Worm (Caenorhabditis elegans) whole organism, mixed stage, embryonic: ENCODE results near the gene Y45F10C.4.

Experiments
- elt-1 ChIP-seq: sonication (generic microtip); optimal IDR thresholded peaks from 2 replicates; lab custom pipeline; 2017; ENCODE audit warnings: missing genetic modification characterization, mild to moderate bottlenecking, missing compliant biosample characterization, antibody characterized with exemption, moderate library complexity, borderline replicate concordance; ENCODE audit not compliant: insufficient read depth
- lin-13 ChIP-seq: fragments of 150-350 bp; optimal IDR thresholded peaks from 2 replicates; lab custom pipeline; 2014; ENCODE audit warnings: missing biosample characterization, missing genetic modification characterization
- lin-32 ChIP-seq: fragments of 200-800 bp; sonication (Bioruptor generic); optimal IDR thresholded peaks from 2 replicates; lab custom pipeline; 2018; ENCODE audit warnings: mild to moderate bottlenecking, missing genetic modification characterization, missing compliant biosample characterization
- mab-5 ChIP-seq: fragments of 150-350 bp; optimal IDR thresholded peaks from 2 replicates; lab custom pipeline; 2014; ENCODE audit warnings: missing biosample characterization, missing genetic modification characterization
- nhr-12 ChIP-seq: fragments of 150-350 bp; optimal IDR thresholded peaks from 2 replicates; lab custom pipeline; 2014; ENCODE audit warnings: missing biosample characterization, missing genetic modification characterization
- pha-4 ChIP-seq: fragments of 150-350 bp; optimal IDR thresholded peaks from 2 replicates; lab custom pipeline; 2018; ENCODE audit warnings: missing biosample characterization, missing genetic modification reagents, missing genetic modification characterization
- unc-39 ChIP-seq: fragments of 150-350 bp; optimal IDR thresholded peaks from 2 replicates; lab custom pipeline; 2014; ENCODE audit warnings: missing biosample characterization, missing genetic modification characterization
- zip-8 ChIP-seq: fragments of 150-350 bp; optimal IDR thresholded peaks from 2 replicates; lab custom pipeline; 2014; ENCODE audit warnings: missing biosample characterization, missing genetic modification characterization
- ztf-11 ChIP-seq: fragments of 150-350 bp; optimal IDR thresholded peaks from 2 replicates; lab custom pipeline; 2014; ENCODE audit warnings: missing biosample characterization, missing genetic modification characterization

- TF ChIP-seq lin-13 (tag; lab: Kevin White, UChicago) (no peak), mab-5 (tag; lab: Kevin White, UChicago) (no peak), pha-4 (tag; lab: Kevin White, UChicago) (no peak), lin-32 (no peak), nhr-12 (no peak), unc-39 (tag; lab: Kevin White, UChicago) (no peak), ztf-11 (tag; lab: Kevin White, UChicago) (no peak), elt-1 (tag; lab: Kevin White, UChicago) (no peak), zip-8 (tag; lab: Kevin White, UChicago) (no peak)
These were observed 37.5 kb upstream of the Y45F10C.4 start for ce11 chrIV:13701472-13701871.
